Worm (Caenorhabditis elegans) whole organism, L1 larva: Measurements from ENCODE around the gene spig-10.

ENCODE experiments used
- Y116A8C.19 ChIP-seq: sonication (generic microtip); optimal IDR thresholded peaks from 2 replicates; lab custom pipeline; 2016; ENCODE audit warnings: missing compliant biosample characterization, missing genetic modification characterization, borderline replicate concordance
- fkh-8 ChIP-seq: sonication (generic microtip); optimal IDR thresholded peaks from 2 replicates; lab custom pipeline; 2016; ENCODE audit warnings: mild to moderate bottlenecking, missing genetic modification characterization, missing compliant biosample characterization
- lsy-2 ChIP-seq, 2 experiments: fragments of 150-350 bp; optimal IDR thresholded peaks; 2 replicates each; lab custom pipeline; 2014; ENCODE audit warnings: missing biosample characterization in 2 of 2, missing genetic modification characterization in 2 of 2
- mab-9 ChIP-seq: fragments of 200-800 bp; sonication (Bioruptor generic); IDR thresholded peaks from 2 replicates; pipeline ENCODE4 v1.3.6; 2022; ENCODE audit warnings: missing genetic modification reagents, missing genetic modification characterization, missing compliant biosample characterization
- nhr-237 ChIP-seq: fragments of 150-350 bp; optimal IDR thresholded peaks from 2 replicates; lab custom pipeline; 2014; ENCODE audit warnings: missing biosample characterization, missing genetic modification characterization
- nhr-84 ChIP-seq: sonication (generic microtip); optimal IDR thresholded peaks from 2 replicates; lab custom pipeline; 2017; ENCODE audit warnings: missing biosample characterization, missing genetic modification characterization
- pax-3 ChIP-seq: fragments of 200-800 bp; sonication (Bioruptor generic); optimal IDR thresholded peaks from 2 replicates; lab custom pipeline; 2018; ENCODE audit warnings: mild to moderate bottlenecking, missing genetic modification characterization, moderate library complexity, missing compliant biosample characterization
- skn-1 ChIP-seq: fragments of 150-350 bp; optimal IDR thresholded peaks from 2 replicates; lab custom pipeline; 2014; ENCODE audit warnings: missing biosample characterization, missing genetic modification characterization
- vab-15 ChIP-seq: sonication (generic microtip); optimal IDR thresholded peaks from 2 replicates; lab custom pipeline; 2017; ENCODE audit warnings: missing genotype, mild to moderate bottlenecking, missing genetic modification characterization, missing compliant biosample characterization

DNA sequence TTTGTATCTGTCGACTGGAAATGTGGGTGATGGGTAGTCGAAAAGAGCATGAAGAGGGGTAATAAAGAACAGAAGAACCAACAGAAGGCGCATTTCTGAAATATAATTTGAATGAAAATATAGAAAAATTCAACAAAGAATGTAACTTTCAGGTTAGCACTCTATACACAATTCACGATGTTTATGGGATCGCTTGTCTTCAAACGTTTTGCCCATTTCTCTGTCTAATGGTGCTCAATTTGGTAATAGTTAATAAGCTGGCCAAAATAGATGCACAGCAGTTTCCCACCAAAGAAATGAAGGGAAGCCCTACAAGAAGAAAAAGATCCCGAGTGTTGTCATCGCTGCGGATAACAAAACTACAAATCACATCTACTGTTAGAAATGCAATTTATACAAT lies 41.4 kb downstream of the spig-10 start, which contains the start of gene F20A1.8:
- TF ChIP-seq fkh-8, result no peak
- no peak for TF ChIP-seq nhr-237
- TF ChIP-seq mab-9 (GFP tag; lab: Robert Waterston, UW), result no peak
- no peak for TF ChIP-seq skn-1
- no peak for TF ChIP-seq Y116A8C.19 (tag; lab: Kevin White, UChicago)
- no peak for TF ChIP-seq pax-3 (tag; lab: Kevin White, UChicago)
- no peak for TF ChIP-seq lsy-2 (tag; optimal IDR thresholded peaks at IDR 0.05; lab: Kevin White, UChicago)
- no peak for TF ChIP-seq vab-15 (tag; lab: Kevin White, UChicago)
- TF ChIP-seq nhr-84, result no peak
